Worm (Caenorhabditis elegans): ENCODE results near the gene cank-26.

- TF ChIP-seq lin-39 (tag; optimal IDR thresholded peaks at IDR 0.05) = no peak
- TF ChIP-seq lsy-2 (tag; optimal IDR thresholded peaks at IDR 0.05) = no peak
- no peak for TF ChIP-seq lin-13 (GFP tag; optimal IDR thresholded peaks at IDR 0.05)
- TF ChIP-seq xbp-1 (tag; optimal IDR thresholded peaks at IDR 0.05) = no peak
- no peak for TF ChIP-seq sox-4 (tag; optimal IDR thresholded peaks at IDR 0.05)
- TF ChIP-seq nhr-77 (tag; optimal IDR thresholded peaks at IDR 0.05) = no peak
- TF ChIP-seq jun-1 (tag; optimal IDR thresholded peaks at IDR 0.05) = no peak
- no peak for TF ChIP-seq efl-1 (optimal IDR thresholded peaks at IDR 0.05)
- TF ChIP-seq efl-1 (GFP tag; optimal IDR thresholded peaks at IDR 0.05 in 1 of 2) = no peak
- no peak for TF ChIP-seq nhr-12 (tag; optimal IDR thresholded peaks at IDR 0.05)
Observed at ce11 chrII:3999537-3999936, 24.7 kb upstream of the cank-26 start.
